Worm (Caenorhabditis elegans) whole organism, L4/young adult: ENCODE measurements around the gene nhr-145.

Source experiments
- W03F9.2 ChIP-seq: fragments of 150-350 bp; optimal IDR thresholded peaks from 2 replicates; lab custom pipeline; 2014; ENCODE audit warnings: missing biosample characterization, missing genetic modification characterization
- dao-5 ChIP-seq: sonication (generic microtip); optimal IDR thresholded peaks from 2 replicates; lab custom pipeline; 2016; ENCODE audit warnings: missing genotype, missing genetic modification characterization, moderate library complexity, missing compliant biosample characterization
- him-1 ChIP-seq: sonication (generic microtip); optimal IDR thresholded peaks from 2 replicates; lab custom pipeline; 2016; ENCODE audit warnings: missing genotype, missing genetic modification reagents, missing genetic modification characterization, missing compliant biosample characterization

DNA sequence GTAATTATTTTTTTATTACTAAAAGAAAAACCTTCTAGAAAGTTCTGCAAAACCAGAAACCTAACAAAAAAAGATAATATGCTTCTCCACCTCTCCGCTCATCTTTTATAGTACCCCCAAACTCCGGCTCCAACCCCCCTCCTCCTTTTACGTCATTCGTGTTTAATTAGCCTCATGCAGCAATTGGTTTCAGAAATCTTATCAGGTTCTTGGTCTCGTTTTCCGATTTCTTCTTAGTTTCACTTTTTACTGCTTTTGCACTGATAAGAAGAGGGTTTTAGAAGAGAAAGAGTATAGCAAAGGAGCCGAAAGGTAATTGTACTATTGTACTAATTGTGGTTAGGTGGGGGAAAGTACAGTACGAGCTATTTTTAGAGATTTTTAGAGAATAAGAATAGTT is 36.1 kb upstream of the nhr-145 start:
- TF ChIP-seq him-1 (no peak), dao-5 (tag; lab: Kevin White, UChicago) (no peak), W03F9.2 (tag; lab: Kevin White, UChicago) (no peak)
